Worm (Caenorhabditis elegans): Measurements from ENCODE around the gene Y25C1A.2.
"Not testable (repeated sequence)": the region's sequence is repeated elsewhere in the genome, so short reads cannot be mapped to it uniquely, and the experiment has no call there.

Gene Y25C1A.2

DNA sequence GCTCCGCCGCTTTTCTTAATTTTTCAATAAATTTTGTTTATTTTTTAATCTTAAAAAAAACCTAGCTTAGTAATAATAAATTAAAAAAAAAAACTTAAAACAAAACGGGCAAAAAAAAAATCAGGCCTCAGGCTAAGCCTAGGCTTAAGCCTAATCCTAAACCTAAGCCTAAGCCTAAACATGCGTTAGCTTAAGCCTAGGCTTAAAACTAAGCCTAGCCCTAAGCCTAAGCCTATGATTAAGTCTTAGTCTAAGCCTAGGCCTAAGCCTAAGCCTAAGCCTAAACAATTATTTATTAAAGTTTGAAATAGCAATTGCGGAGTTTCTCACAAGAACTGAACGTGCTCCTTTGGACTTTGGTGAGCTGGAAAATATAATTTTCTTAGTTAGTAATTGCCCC is 22.9 kb downstream of the Y25C1A.2 start:
- TF ChIP-seq lin-29 (GFP tag; IDR thresholded peaks at IDR 0.05) (no peak), hlh-30 (tag; optimal IDR thresholded peaks at IDR 0.05; ENCODE audit: insufficient read depth) (no peak), mep-1 (tag; optimal IDR thresholded peaks at IDR 0.05) (no peak), dve-1 (tag; optimal IDR thresholded peaks at IDR 0.05; ENCODE audit: insufficient read depth) (no peak), hmg-1.1 (GFP tag; IDR thresholded peaks at IDR 0.05) (no peak), pqm-1 (tag; optimal IDR thresholded peaks at IDR 0.05) (no peak), snpc-4 (tag; optimal IDR thresholded peaks at IDR 0.05) (no peak), gei-8 (GFP tag; optimal IDR thresholded peaks at IDR 0.05) (no peak), ZK546.5 (tag; optimal IDR thresholded peaks at IDR 0.05) (no peak), unc-62 (GFP tag; optimal IDR thresholded peaks at IDR 0.05 in 1 of 2) (no peak), unc-62 (tag; optimal IDR thresholded peaks at IDR 0.05) (no peak), lsy-2 (tag; optimal IDR thresholded peaks at IDR 0.05) (no peak), lin-15B (tag; optimal IDR thresholded peaks at IDR 0.05) (no peak), lir-3 (tag; optimal IDR thresholded peaks at IDR 0.05) (no peak)

DNA sequence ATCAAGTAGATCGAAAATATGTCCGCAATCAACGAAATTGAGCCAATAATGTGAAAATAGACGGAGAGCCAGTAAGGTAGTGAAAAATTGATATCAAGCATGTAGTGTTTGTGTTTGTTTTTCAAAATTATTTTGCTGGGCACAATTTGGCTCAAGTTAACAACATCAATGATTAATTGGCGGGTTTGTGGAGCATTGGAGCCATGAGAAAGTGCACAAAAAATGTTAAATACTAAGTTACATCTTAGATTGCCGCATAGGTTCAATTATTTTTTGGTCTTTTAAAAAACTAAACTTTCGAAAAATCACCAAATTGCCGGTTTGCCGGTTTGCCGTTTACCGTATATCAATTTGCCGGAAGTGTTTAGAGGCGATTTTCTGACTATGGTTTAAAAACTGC is 25.4 kb downstream of the Y25C1A.2 start, which contains the start of gene sri-54:
Gene sri-54 (minus strand): TSS at position 101 of the 400 bp plus-strand sequence.
- TF ChIP-seq F10B5.3 (tag; optimal IDR thresholded peaks at IDR 0.05) (no peak), mdl-1 (tag; optimal IDR thresholded peaks at IDR 0.05) (no peak), F37D6.2 (tag; optimal IDR thresholded peaks at IDR 0.05) (no peak), hlh-11 (tag; optimal IDR thresholded peaks at IDR 0.05) (no peak), unc-62 (GFP tag; optimal IDR thresholded peaks at IDR 0.05 in 1 of 2) (no peak), unc-62 (tag; optimal IDR thresholded peaks at IDR 0.05) (no peak), F49E8.2 (tag; optimal IDR thresholded peaks at IDR 0.05; ENCODE audit: borderline replicate concordance) (no peak), lim-7 (GFP tag; IDR thresholded peaks at IDR 0.05) (no peak), nhr-111 (GFP tag; optimal IDR thresholded peaks at IDR 0.05) (no peak), nhr-11 (tag; optimal IDR thresholded peaks at IDR 0.05) (no peak), spr-1 (tag; optimal IDR thresholded peaks at IDR 0.05) (no peak), ceh-20 (GFP tag; IDR thresholded peaks at IDR 0.05) (no peak), ztf-11 (tag; optimal IDR thresholded peaks at IDR 0.05) (no peak), nhr-25 (tag; optimal IDR thresholded peaks at IDR 0.05; ENCODE audit: borderline replicate concordance, insufficient read depth) (no peak), lin-13 (GFP tag; optimal IDR thresholded peaks at IDR 0.05) (no peak)

DNA sequence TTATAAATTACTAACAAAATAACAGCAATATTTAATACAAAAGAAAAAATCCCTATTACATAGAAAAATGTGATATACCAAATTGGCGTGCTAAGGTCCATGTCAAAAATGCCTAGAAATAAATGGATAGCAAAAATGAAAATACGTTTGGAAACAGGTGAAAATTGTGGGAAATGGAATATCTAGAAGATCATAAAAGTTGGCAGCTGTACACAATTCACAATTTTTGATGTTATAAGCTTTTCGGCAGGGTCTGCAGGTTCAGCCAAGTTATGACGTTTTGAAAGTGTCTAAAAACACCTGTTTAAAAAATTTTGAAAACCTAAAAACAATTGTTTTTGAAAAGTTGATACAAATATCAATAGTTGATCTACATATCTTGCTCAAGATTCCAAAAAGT is 30.4 kb downstream of the Y25C1A.2 start, which contains the start of gene sri-42:
Gene sri-42 (minus strand): TSS at position 101 of the 400 bp plus-strand sequence.
- TF ChIP-seq ztf-11, ceh-82, pqm-1 (tag; optimal IDR thresholded peaks at IDR 0.05): not testable (repeated sequence)

DNA sequence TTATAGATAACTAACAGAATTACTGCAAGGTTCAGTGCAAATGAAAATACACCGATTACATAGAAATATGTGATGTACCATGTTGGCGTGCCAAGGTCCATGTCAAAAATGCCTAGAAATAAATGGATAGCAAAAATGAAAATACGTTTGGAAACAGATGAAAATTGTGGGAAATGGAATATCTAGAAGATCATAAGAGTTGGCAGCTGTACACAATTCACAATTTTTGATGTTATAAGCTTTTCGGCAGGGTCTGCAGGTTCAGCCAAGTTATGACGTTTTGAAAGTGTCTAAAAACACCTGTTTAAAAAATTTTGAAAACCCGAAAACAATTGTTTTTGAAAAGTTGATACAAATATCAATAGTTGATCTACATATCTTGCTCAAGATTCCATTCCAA is 32.1 kb downstream of the Y25C1A.2 start, which contains the start of gene sri-43:
Gene sri-43 (minus strand): TSS at position 101 of the 400 bp plus-strand sequence.
- not testable (repeated sequence) for TF ChIP-seq dve-1 (tag; optimal IDR thresholded peaks at IDR 0.05; ENCODE audit: insufficient read depth); lsy-2 (tag; optimal IDR thresholded peaks at IDR 0.05); vab-7 (GFP tag; IDR thresholded peaks at IDR 0.05)

DNA sequence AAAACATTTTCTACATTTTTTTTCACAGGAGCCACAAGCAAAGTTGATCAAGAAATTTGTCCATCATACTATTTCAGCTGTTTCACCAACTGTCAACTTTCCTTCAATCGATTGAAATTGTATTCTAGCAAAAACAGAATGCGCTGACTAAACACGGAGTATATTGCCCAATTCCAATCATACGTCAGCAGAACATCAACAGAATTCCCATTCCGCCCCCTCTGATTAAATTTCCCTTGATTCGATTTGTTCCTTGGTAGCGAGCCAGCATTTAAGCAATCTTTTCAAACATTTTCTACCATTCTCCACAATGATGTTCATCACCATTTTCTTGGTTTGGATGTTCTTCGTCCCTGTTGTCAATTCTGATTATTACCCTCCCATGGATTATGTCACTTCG is 33.4 kb downstream of the Y25C1A.2 start, which contains the start of gene T10D4.15:
Gene T10D4.15 (plus strand): TSS at position 301 of the 400 bp plus-strand sequence.
- TF ChIP-seq unc-62 (GFP tag; optimal IDR thresholded peaks at IDR 0.05 in 1 of 2): peak in 1 of 2 experiments; percentile 45
- no peak for TF ChIP-seq unc-62 (tag; optimal IDR thresholded peaks at IDR 0.05)
- TF ChIP-seq madf-5 (GFP tag; IDR thresholded peaks at IDR 0.05): no peak

DNA sequence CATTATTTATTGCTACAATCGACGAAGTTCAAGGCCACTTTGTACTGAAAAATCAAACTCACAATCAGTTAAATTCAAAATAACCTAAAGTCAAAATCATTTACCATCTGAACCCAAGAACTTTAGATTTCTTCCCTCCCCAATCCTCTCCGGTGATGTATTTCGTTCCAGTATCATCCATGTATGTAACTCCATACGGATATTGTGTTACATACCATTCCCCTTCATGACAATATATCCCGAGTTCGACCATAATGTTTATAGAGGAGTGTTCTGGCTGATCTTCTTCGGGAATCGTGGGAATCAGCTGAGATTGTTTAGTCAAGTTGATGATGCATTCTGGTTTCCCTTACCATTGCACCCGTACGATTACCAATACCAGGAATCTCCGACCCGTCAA is 36.0 kb downstream of the Y25C1A.2 start:
- no peak for TF ChIP-seq ama-1 (optimal IDR thresholded peaks at IDR 0.05)
- TF ChIP-seq Y75B8A.6 (GFP tag; IDR thresholded peaks at IDR 0.05): no peak
- TF ChIP-seq unc-62 (GFP tag; optimal IDR thresholded peaks at IDR 0.05 in 1 of 2): peak in 1 of 2 experiments; percentile 92
- TF ChIP-seq unc-62 (tag; optimal IDR thresholded peaks at IDR 0.05): no peak
- no peak for TF ChIP-seq ZK546.5 (tag; optimal IDR thresholded peaks at IDR 0.05)
